Worm (Caenorhabditis elegans) whole organism, midembryonic: Measurements from ENCODE around the gene cyp-25A4.

ENCODE experiments used
- flt-1 ChIP-seq: fragments of 200-800 bp; sonication (Bioruptor generic); IDR thresholded peaks from 2 replicates; pipeline ENCODE4 v1.3.6; 2022; ENCODE audit warnings: missing genetic modification characterization, missing compliant biosample characterization
- ztf-29 ChIP-seq: fragments of 200-800 bp; sonication (Bioruptor generic); IDR thresholded peaks from 2 replicates; pipeline ENCODE4 v1.3.6; 2022; ENCODE audit warnings: missing genetic modification reagents, missing genetic modification characterization, missing compliant biosample characterization

ce11 chrIII:3889896-3890295, 38.0 kb upstream of the cyp-25A4 start:
- no peak for TF ChIP-seq ztf-29 (GFP tag; lab: Robert Waterston, UW)
- no peak for TF ChIP-seq flt-1 (GFP tag; lab: Robert Waterston, UW)
